Worm (Caenorhabditis elegans): ENCODE measurements around the gene plr-1.
A peak's percentile ranks its signal among the peaks of the same experiment; 100 is the strongest.

The plr-1 gene

DNA sequence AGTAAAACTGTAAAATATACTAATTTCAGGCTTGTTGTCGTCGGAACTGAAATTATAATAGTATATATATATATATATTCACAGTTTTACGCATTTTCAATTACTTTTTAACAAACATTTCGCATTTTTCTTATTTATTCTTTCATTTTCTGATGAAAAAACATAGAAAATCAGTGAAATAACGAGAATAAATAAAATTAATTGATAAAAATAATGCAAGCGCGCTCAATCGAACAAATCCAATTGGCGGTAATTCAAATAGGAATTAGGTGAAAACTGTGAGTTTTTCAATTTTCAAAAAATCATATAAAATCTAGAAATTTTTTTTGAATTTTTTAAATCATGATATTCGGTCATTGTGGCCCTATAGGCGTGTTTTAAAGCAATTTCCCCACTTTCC is 53.4 kb downstream of the plr-1 start:
- TF ChIP-seq lin-15B (tag; optimal IDR thresholded peaks at IDR 0.05) (no peak), snpc-4 (tag; optimal IDR thresholded peaks at IDR 0.05) (no peak), dmd-8 (GFP tag; IDR thresholded peaks at IDR 0.05) (no peak), attf-4 (tag; optimal IDR thresholded peaks at IDR 0.05) (no peak), dve-1 (tag; optimal IDR thresholded peaks at IDR 0.05; ENCODE audit: insufficient read depth) (no peak), ztf-7 (tag; optimal IDR thresholded peaks at IDR 0.05) (no peak), lir-3 (tag; optimal IDR thresholded peaks at IDR 0.05) (no peak), nhr-41 (GFP tag; IDR thresholded peaks at IDR 0.05) (no peak), nhr-102 (tag; optimal IDR thresholded peaks at IDR 0.05) (no peak), snpc-1.2 (GFP tag; IDR thresholded peaks at IDR 0.05) (no peak), daf-19 (GFP tag; conservative IDR thresholded peaks at IDR 0.05) (no peak), lin-1 (GFP tag; IDR thresholded peaks at IDR 0.05) (no peak), tra-1 (GFP tag; IDR thresholded peaks at IDR 0.05) (no peak), madf-5 (GFP tag; IDR thresholded peaks at IDR 0.05) (no peak), tag-97 (GFP tag; IDR thresholded peaks at IDR 0.05) (no peak), skn-1 (tag; optimal IDR thresholded peaks at IDR 0.05) (no peak), nhr-25 (tag; optimal IDR thresholded peaks at IDR 0.05; ENCODE audit: borderline replicate concordance, insufficient read depth) (no peak), nhr-111 (GFP tag; optimal IDR thresholded peaks at IDR 0.05) (no peak)

DNA sequence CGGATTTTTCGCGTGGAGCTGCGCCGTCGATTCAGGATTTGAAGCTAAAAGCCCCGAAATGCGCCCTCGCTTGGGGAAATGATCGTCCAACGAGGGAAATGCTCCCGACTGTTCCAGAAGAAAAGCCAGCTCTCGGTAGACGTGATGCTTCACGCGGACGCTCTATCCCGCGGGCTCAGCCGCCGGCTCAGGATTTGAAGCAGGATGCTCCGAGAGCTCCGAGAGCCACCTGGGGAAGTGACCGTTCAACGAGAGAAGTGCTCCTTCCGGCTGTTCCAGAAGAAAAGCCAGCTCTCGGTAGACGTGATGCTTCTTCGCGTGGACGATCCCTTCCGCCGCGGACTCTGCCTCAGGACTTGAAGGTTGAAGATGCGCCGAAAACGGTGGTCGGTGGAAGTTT is 54.1 kb downstream of the plr-1 start:
- TF ChIP-seq ceh-62 (tag; optimal IDR thresholded peaks at IDR 0.05) (no peak), set-16 (GFP tag; IDR thresholded peaks at IDR 0.05) (peak; percentile 91), egl-43 (GFP tag; IDR thresholded peaks at IDR 0.05) (0 out of 2 replicates have a peak, but pooled peaks have one; percentile 18)
